Worm (Caenorhabditis elegans): ENCODE measurements around the gene C25E10.16.

The C25E10.16 gene

ce11 chrV:9075827-9076226 lies 16.5 kb upstream of the C25E10.16 start (continued):
- TF ChIP-seq snpc-1.3 (tag; optimal IDR thresholded peaks at IDR 0.05; ENCODE audit: insufficient read depth): no peak

- TF ChIP-seq nhr-80 (tag; optimal IDR thresholded peaks at IDR 0.05) (peak; percentile 64), unc-62 (GFP tag; optimal IDR thresholded peaks at IDR 0.05) (no peak), K12H6.12 (tag; optimal IDR thresholded peaks at IDR 0.05) (no peak), B0336.3 (GFP tag; IDR thresholded peaks at IDR 0.05) (peak; percentile 37; the same call in 1 of the 2 replicates), ceh-100 (GFP tag; IDR thresholded peaks at IDR 0.05) (no peak), pha-4 (tag; optimal IDR thresholded peaks at IDR 0.05) (peak; percentile 12), ama-1 (optimal IDR thresholded peaks at IDR 0.05) (peak; percentile 69), ama-1 (GFP tag; optimal IDR thresholded peaks at IDR 0.05) (no peak), ZK185.1 (tag; optimal IDR thresholded peaks at IDR 0.05; ENCODE audit: poor library complexity, severe bottlenecking) (peak; percentile 11), cebp-1 (GFP tag; IDR thresholded peaks at IDR 0.05) (0 out of 2 replicates have a peak, but pooled peaks have one; percentile 26), cebp-1 (tag; optimal IDR thresholded peaks at IDR 0.05) (peak; percentile 32), chd-7 (tag; optimal IDR thresholded peaks at IDR 0.05) (no peak)
Measured at ce11 chrV:9074360-9074834, 15.0 kb upstream of the C25E10.16 start.

- TF ChIP-seq cebp-1 (GFP tag; IDR thresholded peaks at IDR 0.05): no peak
- TF ChIP-seq cebp-1 (tag; optimal IDR thresholded peaks at IDR 0.05): peak; percentile 18
- TF ChIP-seq C06A6.2 (GFP tag; conservative IDR thresholded peaks at IDR 0.05): no peak
Measured at ce11 chrV:9073322-9074038, 14.1 kb upstream of the C25E10.16 start, which contains the start of gene oac-50. Gene oac-50, minus strand, starts transcription at chrV:9073540.

ce11 chrV:9069680-9070079 lies 10.3 kb upstream of the C25E10.16 start, which contains the start of gene T27E4.5:
Gene T27E4.5, minus strand, starts transcription at chrV:9069780.
- TF ChIP-seq ekl-4 (GFP tag; IDR thresholded peaks at IDR 0.05) (no peak), mel-28 (tag; optimal IDR thresholded peaks at IDR 0.05; ENCODE audit: borderline replicate concordance) (no peak), hlh-26 (GFP tag; conservative IDR thresholded peaks at IDR 0.05) (no peak), ceh-79 (tag; optimal IDR thresholded peaks at IDR 0.05) (no peak), B0336.3 (GFP tag; IDR thresholded peaks at IDR 0.05) (no peak), nhr-90 (tag; optimal IDR thresholded peaks at IDR 0.05) (no peak), Y67H2A.10 (GFP tag; conservative IDR thresholded peaks at IDR 0.05) (no peak), cebp-1 (GFP tag; IDR thresholded peaks at IDR 0.05) (no peak), cebp-1 (tag; optimal IDR thresholded peaks at IDR 0.05) (no peak), nhr-120 (GFP tag; IDR thresholded peaks at IDR 0.05) (no peak), rec-8 (tag; optimal IDR thresholded peaks at IDR 0.05) (no peak), unc-62 (GFP tag; optimal IDR thresholded peaks at IDR 0.05) (no peak), hrde-1 (tag; optimal IDR thresholded peaks at IDR 0.05; ENCODE audit: borderline replicate concordance) (no peak), let-526 (GFP tag; IDR thresholded peaks at IDR 0.05) (no peak), cebp-2 (GFP tag; IDR thresholded peaks at IDR 0.05) (no peak), athp-1 (tag; optimal IDR thresholded peaks at IDR 0.05) (no peak)

ce11 chrV:9067678-9068077 lies 8.3 kb upstream of the C25E10.16 start, which contains the start of gene fip-2:
Gene fip-2, plus strand, starts transcription at chrV:9067978.
- TF ChIP-seq pbrm-1 (GFP tag; IDR thresholded peaks at IDR 0.05) (no peak), tbx-9 (tag; optimal IDR thresholded peaks at IDR 0.05; ENCODE audit: borderline replicate concordance) (no peak)

- TF ChIP-seq zim-3 (tag; optimal IDR thresholded peaks at IDR 0.05): no peak
- TF ChIP-seq rpc-1 (optimal IDR thresholded peaks at IDR 0.05): no peak
- TF ChIP-seq rpc-1 (tag; optimal IDR thresholded peaks at IDR 0.05): no peak
- no peak for TF ChIP-seq hmg-20 (GFP tag; IDR thresholded peaks at IDR 0.05)
- TF ChIP-seq egl-18 (GFP tag; IDR thresholded peaks at IDR 0.05): no peak
- no peak for TF ChIP-seq cebp-1 (GFP tag; IDR thresholded peaks at IDR 0.05)
- no peak for TF ChIP-seq cebp-1 (tag; optimal IDR thresholded peaks at IDR 0.05)
- TF ChIP-seq nhr-90 (tag; optimal IDR thresholded peaks at IDR 0.05): no peak
- no peak for TF ChIP-seq mes-4 (tag; optimal IDR thresholded peaks at IDR 0.05)
- TF ChIP-seq xnd-1 (tag; optimal IDR thresholded peaks at IDR 0.05): no peak
- no peak for TF ChIP-seq tbp1 (GFP tag; optimal IDR thresholded peaks at IDR 0.05)
- no peak for TF ChIP-seq ztf-25 (GFP tag; IDR thresholded peaks at IDR 0.05)
- no peak for TF ChIP-seq lsl-1 (GFP tag; optimal IDR thresholded peaks at IDR 0.05)
- TF ChIP-seq snpc-1.3 (tag; optimal IDR thresholded peaks at IDR 0.05; ENCODE audit: insufficient read depth): no peak
Measured at ce11 chrV:9065915-9066314, 6.5 kb upstream of the C25E10.16 start.

All from whole organism, young adult.